Worm (Caenorhabditis elegans) whole organism, L4/young adult: Measurements from ENCODE around the gene nspd-7.

Experiments
- W03F9.2 ChIP-seq: fragments of 150-350 bp; optimal IDR thresholded peaks from 2 replicates; lab custom pipeline; 2014; ENCODE audit warnings: missing biosample characterization, missing genetic modification characterization
- him-1 ChIP-seq: sonication (generic microtip); optimal IDR thresholded peaks from 2 replicates; lab custom pipeline; 2016; ENCODE audit warnings: missing genotype, missing genetic modification reagents, missing genetic modification characterization, missing compliant biosample characterization

DNA sequence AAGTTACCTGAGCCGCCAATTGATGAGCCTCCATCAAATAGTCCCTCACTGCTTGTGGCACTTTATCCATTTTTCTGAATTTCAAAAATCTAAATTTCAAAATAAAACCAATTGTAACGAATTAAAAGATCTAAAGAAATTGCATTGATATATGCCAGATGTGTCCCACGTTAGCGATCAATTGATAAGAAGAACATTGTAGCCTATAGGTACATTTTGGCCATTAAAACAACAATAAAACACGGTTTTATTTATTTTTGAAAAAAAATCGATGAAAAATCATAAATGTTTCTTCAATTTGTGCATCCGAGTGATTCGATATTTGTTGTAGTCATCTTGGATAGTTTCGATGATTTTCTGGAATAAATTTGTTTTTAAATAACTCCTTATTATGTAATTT, 29.9 kb downstream of the nspd-7 start, which contains the start of gene ech-8:
- TF ChIP-seq him-1 = no peak
- no peak for TF ChIP-seq W03F9.2 (tag; lab: Kevin White, UChicago)
